Worm (Caenorhabditis elegans): ENCODE results near the gene T13F3.8.

DNA sequence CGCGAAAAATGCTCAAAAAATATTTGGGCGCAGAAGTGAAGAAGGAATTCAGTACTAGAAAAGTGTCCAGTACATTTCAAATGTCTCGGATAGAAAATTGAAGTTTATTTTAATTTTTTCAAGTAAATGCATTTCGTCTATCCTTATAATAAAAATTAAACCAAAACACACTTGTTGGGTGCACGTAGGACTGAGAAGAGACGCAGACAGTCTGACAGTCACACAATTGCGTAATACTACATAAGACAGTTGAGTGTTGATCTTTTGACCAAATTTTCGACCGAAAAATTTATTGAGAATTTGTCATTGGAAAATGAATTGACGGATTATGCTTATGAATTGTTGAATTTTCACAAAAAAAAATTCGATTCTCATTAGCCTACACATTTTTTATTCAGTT, 39.9 kb downstream of the T13F3.8 start, which contains the start of gene oac-7:
- no peak for TF ChIP-seq nhr-77 (tag; optimal IDR thresholded peaks at IDR 0.05)
- TF ChIP-seq jun-1 (tag; optimal IDR thresholded peaks at IDR 0.05) = no peak
- no peak for TF ChIP-seq unc-62 (GFP tag; optimal IDR thresholded peaks at IDR 0.05)
- no peak for TF ChIP-seq daf-12 (tag; optimal IDR thresholded peaks at IDR 0.05)
- TF ChIP-seq nhr-25 (tag; optimal IDR thresholded peaks at IDR 0.05) = no peak
- TF ChIP-seq nhr-76 (tag; optimal IDR thresholded peaks at IDR 0.05) = no peak
- TF ChIP-seq nfya-1 (tag; optimal IDR thresholded peaks at IDR 0.05; ENCODE audit: insufficient read depth) = no peak
- TF ChIP-seq mml-1 (tag; optimal IDR thresholded peaks at IDR 0.05) = no peak
- no peak for TF ChIP-seq lin-39 (tag; optimal IDR thresholded peaks at IDR 0.05)
- no peak for TF ChIP-seq nhr-237 (tag; optimal IDR thresholded peaks at IDR 0.05)
- TF ChIP-seq zag-1 (tag; optimal IDR thresholded peaks at IDR 0.05) = no peak
